Worm (Caenorhabditis elegans) whole organism, mixed stage, embryonic: ENCODE results near the gene F40F4.7.

Source experiments
- lsy-2 ChIP-seq: fragments of 150-350 bp; optimal IDR thresholded peaks from 2 replicates; lab custom pipeline; 2014; ENCODE audit warnings: missing biosample characterization, missing genetic modification characterization
- mep-1 ChIP-seq: fragments of 150-350 bp; optimal IDR thresholded peaks from 2 replicates; lab custom pipeline; 2017; ENCODE audit warnings: missing biosample characterization, missing genetic modification reagents, missing genetic modification characterization, inconsistent platforms
- nhr-2 ChIP-seq: fragments of 150-350 bp; optimal IDR thresholded peaks from 2 replicates; lab custom pipeline; 2014; ENCODE audit warnings: missing biosample characterization, missing genetic modification characterization
- nhr-237 ChIP-seq: fragments of 150-350 bp; optimal IDR thresholded peaks from 2 replicates; lab custom pipeline; 2014; ENCODE audit warnings: missing biosample characterization, missing genetic modification characterization
- pha-4 ChIP-seq: fragments of 150-350 bp; optimal IDR thresholded peaks from 2 replicates; lab custom pipeline; 2018; ENCODE audit warnings: missing biosample characterization, missing genetic modification reagents, missing genetic modification characterization
- snpc-4 ChIP-seq: fragments of 150-350 bp; optimal IDR thresholded peaks from 2 replicates; lab custom pipeline; 2014; ENCODE audit warnings: missing biosample characterization, missing genetic modification characterization

ce11 chrX:3230575-3230974 lies 15.2 kb downstream of the F40F4.7 start:
- TF ChIP-seq pha-4 (tag; lab: Kevin White, UChicago), result no peak
- no peak for TF ChIP-seq nhr-2 (tag; lab: Kevin White, UChicago)
- TF ChIP-seq nhr-237 (tag; lab: Kevin White, UChicago), result no peak
- no peak for TF ChIP-seq mep-1
- no peak for TF ChIP-seq lsy-2
- no peak for TF ChIP-seq snpc-4 (tag; lab: Kevin White, UChicago)
